Fruit fly (Drosophila melanogaster) whole organism, embryonic: Measurements from ENCODE around the gene Alp4.

Experiments
- Bgb ChIP-seq: fragments of 200-800 bp; sonication (Bioruptor generic); IDR thresholded peaks from 2 replicates; pipeline ENCODE4 v1.3.6; 2022; ENCODE audit warnings: missing biosample characterization, missing genetic modification characterization; ENCODE audit not compliant: partially characterized antibody
- CG10431 ChIP-seq: fragments of 200-800 bp; sonication (Bioruptor generic); optimal IDR thresholded peaks from 3 replicates; lab custom pipeline; 2018; ENCODE audit warnings: missing biosample characterization, mild to moderate bottlenecking, missing genetic modification characterization
- CG10979 ChIP-seq: fragments of 200-800 bp; sonication (Bioruptor generic); optimal IDR thresholded peaks from 2 replicates; lab custom pipeline; 2018; ENCODE audit warnings: missing biosample characterization, mild to moderate bottlenecking, missing genetic modification characterization, moderate library complexity
- CG11093 ChIP-seq: fragments of 200-800 bp; sonication (Bioruptor generic); IDR thresholded peaks from 3 replicates; pipeline ENCODE4 v1.3.6; 2022; ENCODE audit warnings: missing biosample characterization, missing genetic modification characterization
- CG12659 ChIP-seq: fragments of 200-800 bp; sonication (Bioruptor generic); optimal IDR thresholded peaks from 3 replicates; lab custom pipeline; 2017; ENCODE audit warnings: mild to moderate bottlenecking, missing biosample characterization, missing genetic modification reagents, missing genetic modification characterization
- CG2202 ChIP-seq: fragments of 200-800 bp; sonication (Bioruptor generic); optimal IDR thresholded peaks from 2 replicates; lab custom pipeline; 2018; ENCODE audit warnings: missing biosample characterization, mild to moderate bottlenecking, missing genetic modification characterization
- CG31224 ChIP-seq: fragments of 200-800 bp; sonication (Bioruptor generic); IDR thresholded peaks from 2 replicates; pipeline ENCODE4 v1.3.6; 2022; ENCODE audit warnings: missing biosample characterization, missing genetic modification characterization
- CG31365 ChIP-seq: fragments of 200-800 bp; sonication (Bioruptor generic); optimal IDR thresholded peaks from 2 replicates; lab custom pipeline; 2018; ENCODE audit warnings: missing biosample characterization, mild to moderate bottlenecking, missing genetic modification characterization
- CG5245 ChIP-seq: fragments of 200-800 bp; sonication (Bioruptor generic); optimal IDR thresholded peaks from 3 replicates; lab custom pipeline; 2016; ENCODE audit warnings: missing biosample characterization, missing genetic modification characterization
- CG7271 ChIP-seq: fragments of 200-800 bp; sonication (Bioruptor generic); optimal IDR thresholded peaks from 2 replicates; lab custom pipeline; 2018; ENCODE audit warnings: missing biosample characterization, mild to moderate bottlenecking, missing genetic modification characterization, moderate library complexity
- CG8478 ChIP-seq: fragments of >200 bp; optimal IDR thresholded peaks from 2 replicates; lab custom pipeline; 2018
- CG9437 ChIP-seq: fragments of 200-800 bp; sonication (Bioruptor generic); optimal IDR thresholded peaks from 2 replicates; lab custom pipeline; 2018; ENCODE audit warnings: missing biosample characterization, mild to moderate bottlenecking, missing genetic modification characterization
- CG9817 ChIP-seq: fragments of 200-800 bp; sonication (Bioruptor generic); optimal IDR thresholded peaks from 2 replicates; lab custom pipeline; 2018; ENCODE audit warnings: missing biosample characterization, mild to moderate bottlenecking, missing genetic modification characterization, moderate library complexity
- Deaf1 ChIP-seq: fragments of 200-800 bp; optimal IDR thresholded peaks from 3 replicates; lab custom pipeline; 2019; ENCODE audit warnings: missing biosample characterization, mild to moderate bottlenecking, missing genetic modification characterization, moderate library complexity
- Ets97D ChIP-seq: fragments of 200-800 bp; sonication (Bioruptor generic); optimal IDR thresholded peaks from 3 replicates; lab custom pipeline; 2016; ENCODE audit warnings: missing biosample characterization, missing genetic modification characterization
- Hr51 ChIP-seq, 2 experiments: fragments of 200-800 bp; sonication (Bioruptor generic); optimal IDR thresholded peaks; 2 replicates in 1 of 2; 3 replicates in 1 of 2; lab custom pipeline; 2016 to 2018; ENCODE audit warnings: missing biosample characterization in 2 of 2, missing genetic modification characterization in 2 of 2, mild to moderate bottlenecking in 1 of 2, moderate library complexity in 1 of 2
- Hsf ChIP-seq: fragments of 200-800 bp; sonication (Bioruptor generic); optimal IDR thresholded peaks from 3 replicates; lab custom pipeline; 2016; ENCODE audit warnings: missing biosample characterization, missing genetic modification characterization
- Jarid2 ChIP-seq: fragments of 200-800 bp; sonication (Bioruptor generic); optimal IDR thresholded peaks from 3 replicates; lab custom pipeline; 2017; ENCODE audit warnings: mild to moderate bottlenecking, missing biosample characterization, missing genetic modification reagents, missing genetic modification characterization
- Trl ChIP-seq, 3 experiments: fragments of >200 bp in 2 of 3; fragments of 200-800 bp in 1 of 3; sonication (Bioruptor generic) in 1 of 3; optimal IDR thresholded peaks; 2 replicates in 1 of 3; 3 replicates in 2 of 3; lab custom pipeline; 2016 to 2017; ENCODE audit warnings: missing biosample characterization in 1 of 3, missing genetic modification characterization in 1 of 3
- cas ChIP-seq: fragments of 200-800 bp; sonication (Bioruptor generic); IDR thresholded peaks from 2 replicates; pipeline ENCODE4 v1.3.6; 2022; ENCODE audit warnings: missing biosample characterization, missing genetic modification characterization
- crol ChIP-seq: fragments of 200-800 bp; sonication (Bioruptor generic); IDR thresholded peaks from 2 replicates; pipeline ENCODE4 v1.3.6; 2022; ENCODE audit warnings: missing biosample characterization, missing genetic modification characterization
- danr ChIP-seq: fragments of 200-800 bp; sonication (Bioruptor generic); IDR thresholded peaks from 2 replicates; pipeline ENCODE4 v1.3.6; 2022; ENCODE audit warnings: missing biosample characterization, missing genetic modification characterization
- gsb-n ChIP-seq: fragments of 200-800 bp; sonication (Bioruptor generic); optimal IDR thresholded peaks from 3 replicates; lab custom pipeline; 2018; ENCODE audit warnings: missing biosample characterization, mild to moderate bottlenecking, missing genetic modification characterization
- kni ChIP-seq: fragments of 200-800 bp; sonication (Bioruptor generic); optimal IDR thresholded peaks from 3 replicates; lab custom pipeline; 2017; ENCODE audit warnings: mild to moderate bottlenecking, missing biosample characterization, missing genetic modification reagents, missing genetic modification characterization
- nom ChIP-seq: fragments of 200-800 bp; sonication (Bioruptor generic); optimal IDR thresholded peaks from 2 replicates; lab custom pipeline; 2017; ENCODE audit warnings: missing biosample characterization, missing genetic modification characterization, mild to moderate bottlenecking, moderate library complexity, missing genetic modification reagents
- otp ChIP-seq: fragments of 200-800 bp; sonication (Bioruptor generic); IDR thresholded peaks from 3 replicates; pipeline ENCODE4, ENCODE4 v1.3.6; 2022; ENCODE audit warnings: missing biosample characterization, missing genetic modification characterization
- pnt ChIP-seq: fragments of 200-800 bp; sonication (Bioruptor generic); optimal IDR thresholded peaks from 3 replicates; lab custom pipeline; 2016; ENCODE audit warnings: missing biosample characterization, missing genetic modification characterization
- sens ChIP-seq: fragments of 200-800 bp; sonication (Bioruptor generic); peaks from one replicate; lab custom pipeline; 2016; ENCODE audit warnings: missing biosample characterization, missing genetic modification characterization
- sr ChIP-seq: fragments of 200-800 bp; sonication (Bioruptor generic); IDR thresholded peaks from 3 replicates; pipeline ENCODE4 v1.3.6; 2022; ENCODE audit warnings: missing biosample characterization, missing genetic modification characterization

Alp4 gene

dm6 chr3R:31089985-31090384, 41.3 kb downstream of the Alp4 start:
- TF ChIP-seq otp (GFP tag; lab: Robert Waterston, UW): no peak
- peak; percentile 75 for TF ChIP-seq sens (GFP tag; lab: Kevin White, UChicago)
- peak; percentile 75 for TF ChIP-seq Ets97D
- TF ChIP-seq CG31365: peak; percentile 11
- TF ChIP-seq CG7271 (tag; lab: Kevin White, UChicago): peak; percentile 10

DNA sequence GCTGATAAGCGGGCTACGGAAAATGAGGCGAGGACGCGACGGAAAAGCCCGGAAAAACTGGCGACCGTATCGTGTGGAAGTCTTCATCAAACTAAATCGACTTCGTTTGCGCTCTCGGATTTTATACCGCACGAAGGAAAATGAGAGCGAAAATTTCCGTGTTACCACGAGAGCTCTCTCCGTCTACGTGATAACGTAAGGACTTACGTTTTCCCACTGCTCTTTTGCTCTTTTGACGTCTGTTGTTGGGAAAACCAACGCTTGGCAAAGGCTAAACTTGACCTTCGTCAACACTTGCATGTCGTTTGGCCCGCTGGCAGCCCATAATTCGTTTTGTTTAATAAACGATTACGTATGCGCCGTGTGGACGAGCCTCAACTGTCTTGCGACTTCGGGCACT, 48.5 kb downstream of the Alp4 start, which contains the start of gene CG11317:
CG11317 (minus strand) TSS at position 101 of the 400 bp plus-strand sequence.
- peak in 1 of 2 experiments; percentile 22 for TF ChIP-seq Hr51 (GFP tag; optimal IDR thresholded peaks at IDR 0.05; lab: Kevin White, UChicago)
- peak; percentile 3 to 27 for TF ChIP-seq Trl (optimal IDR thresholded peaks at IDR 0.05; lab: Kevin White, UChicago)
- TF ChIP-seq Trl (GFP tag; optimal IDR thresholded peaks at IDR 0.05; lab: Kevin White, UChicago): no peak
- peak; percentile 88 for TF ChIP-seq Deaf1 (tag; lab: Kevin White, UChicago)
- peak; percentile 79 for TF ChIP-seq CG9437
- TF ChIP-seq crol (GFP tag; lab: Robert Waterston, UW): no peak
- TF ChIP-seq Bgb (GFP tag; lab: Robert Waterston, UW): 0 out of 2 replicates have a peak, but pooled peaks have one; percentile 10
- peak; percentile 32 for TF ChIP-seq Jarid2 (GFP tag; lab: Kevin White, UChicago)
- no peak for TF ChIP-seq CG11093 (GFP tag; lab: Robert Waterston, UW)

- TF ChIP-seq sr (no peak), CG10979 (tag; lab: Kevin White, UChicago) (no peak), CG5245 (GFP tag; lab: Kevin White, UChicago) (no peak), gsb-n (tag; lab: Kevin White, UChicago) (no peak), kni (GFP tag; lab: Kevin White, UChicago) (no peak), pnt (GFP tag; lab: Kevin White, UChicago) (no peak), CG2202 (tag; lab: Kevin White, UChicago) (no peak), danr (GFP tag; lab: Robert Waterston, UW) (no peak), CG9817 (tag; lab: Kevin White, UChicago) (no peak), nom (GFP tag; lab: Kevin White, UChicago) (no peak), cas (GFP tag; lab: Robert Waterston, UW) (no peak), CG31224 (GFP tag; lab: Robert Waterston, UW) (no peak), Hsf (no peak), sens (GFP tag; lab: Kevin White, UChicago) (no peak), CG12659 (GFP tag; lab: Kevin White, UChicago) (no peak), CG8478 (no peak), CG10431 (GFP tag; lab: Kevin White, UChicago) (no peak)
Observed at dm6 chr3R:31101069-31101468, 52.3 kb downstream of the Alp4 start, which contains the start of gene CG15553. Gene CG15553, minus strand, starts transcription at chr3R:31101169.
